Fruit fly (Drosophila melanogaster) whole organism, wandering third instar larva: ENCODE measurements around the gene CG10874.

Experiments
- Hr78 ChIP-seq: fragments of >200 bp; optimal IDR thresholded peaks from 2 replicates; lab custom pipeline; 2017; ENCODE audit warnings: missing biosample characterization, missing genetic modification characterization
- N ChIP-seq: fragments of >200 bp; optimal IDR thresholded peaks from 2 replicates; lab custom pipeline; 2018; ENCODE audit warnings: missing biosample characterization, missing external identifiers, missing genetic modification characterization
- Rel ChIP-seq, 2 experiments: fragments of 200-800 bp; sonication (Bioruptor generic) in 1 of 2; optimal IDR thresholded peaks; 2 replicates in 1 of 2; 3 replicates in 1 of 2; lab custom pipeline; 2016 to 2019; ENCODE audit warnings: mild to moderate bottlenecking in 2 of 2, missing biosample characterization in 2 of 2, missing genetic modification characterization in 2 of 2, moderate library complexity in 1 of 2
- dl ChIP-seq, 2 experiments: fragments of 175-275, 200-275 bp in 1 of 2; fragments of 200-275 bp in 1 of 2; sonication (Bioruptor generic); optimal IDR thresholded peaks; lab custom pipeline; 2018; ENCODE audit warnings: mild to moderate bottlenecking in 2 of 2, missing biosample characterization in 2 of 2, missing genetic modification characterization in 2 of 2, moderate library complexity in 2 of 2; ENCODE audit not compliant: partially characterized antibody in 2 of 2, insufficient read depth in 1 of 2
- dmrt93B ChIP-seq: fragments of 200-800 bp; sonication (Bioruptor generic); optimal IDR thresholded peaks from 2 replicates; lab custom pipeline; 2018; ENCODE audit warnings: missing biosample characterization, mild to moderate bottlenecking, missing genetic modification characterization
- jim ChIP-seq: fragments of 175-275, 200-325 bp; sonication (Bioruptor generic); optimal IDR thresholded peaks from 2 replicates; lab custom pipeline; 2016; ENCODE audit warnings: missing biosample characterization, mild to moderate bottlenecking, missing genetic modification characterization
- pan ChIP-seq: fragments of >200 bp; optimal IDR thresholded peaks from 2 replicates; lab custom pipeline; 2017
- psq ChIP-seq: fragments of 200-800 bp; sonication (Bioruptor generic); optimal IDR thresholded peaks from 3 replicates; lab custom pipeline; 2017; ENCODE audit warnings: missing biosample characterization, mild to moderate bottlenecking, missing genetic modification characterization, moderate library complexity
- woc ChIP-seq: sonication (Bioruptor generic); optimal IDR thresholded peaks from 2 replicates; lab custom pipeline; 2016; ENCODE audit warnings: missing biosample characterization, mild to moderate bottlenecking, missing genetic modification characterization

dm6 chr2L:2187411-2187810 lies 4.8 kb downstream of the CG10874 start:
- TF ChIP-seq Hr78 (no peak), dl (GFP tag; optimal IDR thresholded peaks at IDR 0.05; lab: Kevin White, UChicago; ENCODE audit: insufficient read depth in 1 of 2, partially characterized antibody in 2 of 2) (no peak), jim (no peak), N (GFP tag; lab: Kevin White, UChicago) (no peak), pan (lab: Kevin White, UChicago) (no peak), Rel (GFP tag; optimal IDR thresholded peaks at IDR 0.05; lab: Kevin White, UChicago) (no peak), Rel (tag; optimal IDR thresholded peaks at IDR 0.05; lab: Kevin White, UChicago) (no peak), woc (GFP tag; lab: Kevin White, UChicago) (no peak), psq (GFP tag; lab: Kevin White, UChicago) (no peak), dmrt93B (GFP tag; lab: Kevin White, UChicago) (no peak)
